Worm (Caenorhabditis elegans) whole organism, young adult: ENCODE measurements around the gene che-11.
A peak's percentile ranks its signal among the peaks of the same experiment; 100 is the strongest.

Experiments used
- B0035.1 ChIP-seq: sonication (generic microtip); optimal IDR thresholded peaks from 2 replicates; lab custom pipeline; 2016; ENCODE audit warnings: missing genetic modification characterization, mild to moderate bottlenecking, missing compliant biosample characterization, missing genotype, missing genetic modification reagents
- B0336.3 ChIP-seq: fragments of 200-800 bp; sonication (Bioruptor generic); IDR thresholded peaks from 2 replicates; pipeline ENCODE4 v1.3.6; 2022; ENCODE audit warnings: missing genetic modification characterization, missing compliant biosample characterization
- D2030.7 ChIP-seq: fragments of 200-800 bp; sonication (Bioruptor generic); IDR thresholded peaks from 2 replicates; pipeline ENCODE4 v1.3.6; 2022; ENCODE audit warnings: missing genetic modification reagents, missing genetic modification characterization, missing compliant biosample characterization
- F33H1.4 ChIP-seq: fragments of 200-800 bp; sonication (Bioruptor generic); IDR thresholded peaks from 2 replicates; pipeline ENCODE4 v1.3.6; 2022; ENCODE audit warnings: missing genetic modification reagents, missing genetic modification characterization, missing compliant biosample characterization
- F37B4.10 ChIP-seq: fragments of 200-800 bp; sonication (Bioruptor generic); IDR thresholded peaks from 2 replicates; pipeline ENCODE4 v1.3.6; 2022; ENCODE audit warnings: missing genetic modification characterization, missing compliant biosample characterization
- F39B2.1 ChIP-seq: fragments of 200-800 bp; sonication (Bioruptor generic); IDR thresholded peaks from 2 replicates; pipeline ENCODE4 v1.3.6; 2022; ENCODE audit warnings: missing genetic modification reagents, missing genetic modification characterization, missing compliant biosample characterization
- F49E8.2 ChIP-seq: sonication (generic microtip); optimal IDR thresholded peaks from 3 replicates; lab custom pipeline; 2017; ENCODE audit warnings: missing genetic modification characterization, mild to moderate bottlenecking, missing compliant biosample characterization, antibody characterized with exemption, moderate library complexity; ENCODE audit not compliant: insufficient read depth
- F52B5.7 ChIP-seq: sonication (generic microtip); optimal IDR thresholded peaks from 2 replicates; lab custom pipeline; 2016; ENCODE audit warnings: mild to moderate bottlenecking, missing genetic modification characterization, missing compliant biosample characterization
- K11D2.4 ChIP-seq: fragments of 200-800 bp; sonication (Bioruptor generic); IDR thresholded peaks from 2 replicates; pipeline ENCODE4 v1.3.6; 2022; ENCODE audit warnings: missing genetic modification reagents, missing genetic modification characterization, missing compliant biosample characterization
- T07F8.4 ChIP-seq: sonication (generic microtip); optimal IDR thresholded peaks from 2 replicates; lab custom pipeline; 2016; ENCODE audit warnings: mild to moderate bottlenecking, missing genetic modification characterization, moderate library complexity, missing compliant biosample characterization
- Y53G8AR.9 ChIP-seq: fragments of 200-800 bp; sonication (Bioruptor generic); conservative IDR thresholded peaks from 2 replicates; pipeline ENCODE4 v1.3.6; 2022; ENCODE audit warnings: missing genetic modification reagents, missing genetic modification characterization, missing compliant biosample characterization
- Y56A3A.18 ChIP-seq: fragments of 200-800 bp; sonication (Bioruptor generic); IDR thresholded peaks from 2 replicates; pipeline ENCODE4 v1.3.6; 2022; ENCODE audit warnings: missing genetic modification reagents, missing genetic modification characterization, missing compliant biosample characterization
- Y95B8A.8 ChIP-seq: fragments of 200-800 bp; sonication (Bioruptor generic); IDR thresholded peaks from 2 replicates; pipeline ENCODE4 v1.3.6; 2022; ENCODE audit warnings: missing genetic modification reagents, missing genetic modification characterization, missing compliant biosample characterization
- ZK185.1 ChIP-seq: sonication (generic microtip); optimal IDR thresholded peaks from 2 replicates; lab custom pipeline; 2016; ENCODE audit warnings: mild to moderate bottlenecking, missing genetic modification characterization, missing compliant biosample characterization; ENCODE audit not compliant: poor library complexity, severe bottlenecking
- ama-1 ChIP-seq, 3 experiments: fragments of 150-350 bp in 1 of 3; sonication (generic microtip) in 2 of 3; optimal IDR thresholded peaks; 2 replicates each; lab custom pipeline; 2014 to 2018; ENCODE audit warnings: missing biosample characterization in 2 of 3, missing genetic modification characterization in 2 of 3, missing genetic modification reagents in 2 of 3
- attf-6 ChIP-seq: fragments of 200-800 bp; sonication (Bioruptor generic); IDR thresholded peaks from 2 replicates; pipeline ENCODE4 v1.3.6; 2022; ENCODE audit warnings: missing genetic modification reagents, missing genetic modification characterization, missing compliant biosample characterization
- ceh-100 ChIP-seq: fragments of 200-800 bp; sonication (Bioruptor generic); IDR thresholded peaks from 2 replicates; pipeline ENCODE4 v1.3.6; 2022; ENCODE audit warnings: missing genetic modification reagents, missing genetic modification characterization, missing compliant biosample characterization
- ceh-40 ChIP-seq: fragments of 200-800 bp; sonication (Bioruptor generic); IDR thresholded peaks from 2 replicates; pipeline ENCODE4 v1.3.6; 2022; ENCODE audit warnings: missing genetic modification characterization, missing compliant biosample characterization
- dox-1 ChIP-seq: fragments of 200-800 bp; sonication (Bioruptor generic); IDR thresholded peaks from 2 replicates; pipeline ENCODE4 v1.3.6; 2022; ENCODE audit warnings: missing genetic modification reagents, missing genetic modification characterization, missing compliant biosample characterization
- dpff-1 ChIP-seq: sonication (generic microtip); optimal IDR thresholded peaks from 2 replicates; lab custom pipeline; 2017; ENCODE audit warnings: mild to moderate bottlenecking, missing genetic modification characterization, missing compliant biosample characterization
- hmg-1.2 ChIP-seq: fragments of 200-800 bp; sonication (Bioruptor generic); IDR thresholded peaks from 2 replicates; pipeline ENCODE4 v1.3.6; 2022; ENCODE audit warnings: missing genetic modification reagents, missing genetic modification characterization, missing compliant biosample characterization
- lag-1 ChIP-seq: fragments of 200-800 bp; sonication (Bioruptor generic); IDR thresholded peaks from 2 replicates; pipeline ENCODE4 v1.3.6; 2022; ENCODE audit warnings: missing genetic modification reagents, missing genetic modification characterization, missing compliant biosample characterization
- let-526 ChIP-seq: fragments of 200-800 bp; sonication (Bioruptor generic); IDR thresholded peaks from 2 replicates; pipeline ENCODE4 v1.3.6; 2022; ENCODE audit warnings: missing genetic modification reagents, missing genetic modification characterization, missing compliant biosample characterization
- lin-35 ChIP-seq, 3 experiments: fragments of 150-350 bp in 2 of 3; sonication (generic microtip) in 1 of 3; optimal IDR thresholded peaks; 2 replicates each; lab custom pipeline; 2014 to 2018; ENCODE audit warnings: missing biosample characterization in 3 of 3, missing genetic modification characterization in 3 of 3, missing genetic modification reagents in 3 of 3
- lsl-1 ChIP-seq: fragments of 200-800 bp; sonication (Bioruptor generic); optimal IDR thresholded peaks from 2 replicates; lab custom pipeline; 2018; ENCODE audit warnings: mild to moderate bottlenecking, missing genetic modification characterization, moderate library complexity, missing compliant biosample characterization
- lsy-27 ChIP-seq: sonication (generic microtip); optimal IDR thresholded peaks from 2 replicates; lab custom pipeline; 2017; ENCODE audit warnings: missing genetic modification characterization, mild to moderate bottlenecking, missing compliant biosample characterization, antibody characterized with exemption, missing genotype, borderline replicate concordance; ENCODE audit not compliant: insufficient read depth
- madf-3 ChIP-seq: fragments of 200-800 bp; sonication (Bioruptor generic); IDR thresholded peaks from 2 replicates; pipeline ENCODE4 v1.3.6; 2022; ENCODE audit warnings: missing genetic modification reagents, missing genetic modification characterization, missing compliant biosample characterization
- madf-6 ChIP-seq: fragments of 200-800 bp; sonication (Bioruptor generic); IDR thresholded peaks from 2 replicates; pipeline ENCODE4 v1.3.6; 2022; ENCODE audit warnings: missing genetic modification reagents, missing genetic modification characterization, missing compliant biosample characterization
- nfyb-1 ChIP-seq: fragments of 200-800 bp; sonication (Bioruptor generic); IDR thresholded peaks from 2 replicates; pipeline ENCODE4 v1.3.6; 2022; ENCODE audit warnings: missing genetic modification reagents, missing genetic modification characterization, missing compliant biosample characterization
- nhr-27 ChIP-seq: fragments of 200-800 bp; sonication (Bioruptor generic); optimal IDR thresholded peaks from 2 replicates; lab custom pipeline; 2018; ENCODE audit warnings: mild to moderate bottlenecking, missing genetic modification characterization, moderate library complexity, missing compliant biosample characterization
- nhr-90 ChIP-seq: sonication (generic microtip); optimal IDR thresholded peaks from 2 replicates; lab custom pipeline; 2016; ENCODE audit warnings: missing genotype, mild to moderate bottlenecking, missing genetic modification characterization, missing compliant biosample characterization
- pbrm-1 ChIP-seq: fragments of 200-800 bp; sonication (Bioruptor generic); IDR thresholded peaks from 2 replicates; pipeline ENCODE4 v1.3.6; 2022; ENCODE audit warnings: missing genetic modification reagents, missing genetic modification characterization, missing compliant biosample characterization
- repo-1 ChIP-seq: sonication (generic microtip); optimal IDR thresholded peaks from 2 replicates; lab custom pipeline; 2017; ENCODE audit warnings: mild to moderate bottlenecking, missing genetic modification characterization, missing compliant biosample characterization
- snpc-1.1 ChIP-seq: sonication (generic microtip); optimal IDR thresholded peaks from 2 replicates; lab custom pipeline; 2017; ENCODE audit warnings: missing genetic modification characterization, mild to moderate bottlenecking, missing compliant biosample characterization, antibody characterized with exemption, moderate library complexity, missing genotype, missing genetic modification reagents; ENCODE audit not compliant: insufficient read depth
- snpc-1.3 ChIP-seq: sonication (generic microtip); optimal IDR thresholded peaks from 2 replicates; lab custom pipeline; 2017; ENCODE audit warnings: missing genetic modification characterization, mild to moderate bottlenecking, missing compliant biosample characterization, antibody characterized with exemption, moderate library complexity, missing genotype, missing genetic modification reagents; ENCODE audit not compliant: insufficient read depth
- sptf-2 ChIP-seq: fragments of 200-800 bp; sonication (Bioruptor generic); optimal IDR thresholded peaks from 2 replicates; lab custom pipeline; 2018; ENCODE audit warnings: mild to moderate bottlenecking, missing genetic modification characterization, missing compliant biosample characterization
- tbx-9 ChIP-seq: sonication (generic microtip); optimal IDR thresholded peaks from 2 replicates; lab custom pipeline; 2016; ENCODE audit warnings: borderline replicate concordance, missing genetic modification characterization, inconsistent platforms, missing compliant biosample characterization
- tlf-1 ChIP-seq: fragments of 200-800 bp; sonication (Bioruptor generic); optimal IDR thresholded peaks from 2 replicates; lab custom pipeline; 2018; ENCODE audit warnings: mild to moderate bottlenecking, missing genetic modification characterization, missing compliant biosample characterization
- zfh-2 ChIP-seq: fragments of 200-800 bp; sonication (Bioruptor generic); conservative IDR thresholded peaks from 2 replicates; pipeline ENCODE4 v1.3.6; 2022; ENCODE audit warnings: missing genetic modification reagents, missing genetic modification characterization, missing compliant biosample characterization
- ztf-18 ChIP-seq: sonication (generic microtip); optimal IDR thresholded peaks from 2 replicates; lab custom pipeline; 2016; ENCODE audit warnings: missing genotype, mild to moderate bottlenecking, missing genetic modification characterization, missing compliant biosample characterization
- ztf-22 ChIP-seq: fragments of 200-800 bp; sonication (Bioruptor generic); optimal IDR thresholded peaks from 2 replicates; lab custom pipeline; 2018; ENCODE audit warnings: mild to moderate bottlenecking, missing genetic modification characterization, moderate library complexity, missing compliant biosample characterization
- ztf-26 ChIP-seq: sonication (generic microtip); optimal IDR thresholded peaks from 2 replicates; lab custom pipeline; 2017; ENCODE audit warnings: missing genetic modification characterization, missing compliant biosample characterization

che-11 gene

ce11 chrV:12195845-12196244, 45.3 kb upstream of the che-11 start, which contains the start of gene ZK836.3:
Gene ZK836.3 (minus strand): TSS chrV:12195945.
- TF ChIP-seq sptf-2 (GFP tag; lab: Kevin White, UChicago) (no peak), ceh-40 (no peak), madf-3 (GFP tag; lab: Robert Waterston, UW) (no peak), D2030.7 (no peak), F39B2.1 (no peak), Y95B8A.8 (GFP tag; lab: Robert Waterston, UW) (no peak), nhr-90 (tag; lab: Kevin White, UChicago) (no peak)

DNA sequence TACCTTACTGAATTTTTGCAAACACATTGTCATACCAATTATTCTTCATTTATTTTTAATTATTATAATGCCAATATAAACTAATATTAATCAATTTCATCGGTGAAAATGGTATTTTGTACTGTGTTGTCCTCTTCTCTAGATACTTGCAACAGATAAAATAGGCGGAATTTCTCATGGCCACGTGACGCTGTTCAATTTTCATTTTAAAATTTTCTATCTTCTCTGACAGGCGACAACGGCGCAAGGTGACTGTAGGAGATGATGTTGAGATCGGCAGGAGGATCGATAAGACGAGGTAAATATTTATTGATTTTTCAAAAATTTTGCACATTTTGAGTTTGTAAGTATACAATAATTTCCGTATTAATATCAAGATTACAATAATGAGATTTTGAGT, 43.8 kb upstream of the che-11 start, which contains the start of gene ogdh-2:
Gene ogdh-2 (plus strand): TSS at position 233 of the 400 bp plus-strand sequence.
- TF ChIP-seq Y53G8AR.9 (GFP tag; lab: Robert Waterston, UW), result 0 out of 2 replicates have a peak, but pooled peaks have one; percentile 14
- 0 out of 2 replicates have a peak, but pooled peaks have one; percentile 7 for TF ChIP-seq Y95B8A.8 (GFP tag; lab: Robert Waterston, UW)
- TF ChIP-seq ZK185.1 (tag; lab: Kevin White, UChicago), result no peak

- 0 out of 2 replicates have a peak, but pooled peaks have one; percentile 11 for TF ChIP-seq attf-6 (GFP tag; lab: Robert Waterston, UW)
- TF ChIP-seq B0035.1 (tag; lab: Kevin White, UChicago), result no peak
- TF ChIP-seq Y56A3A.18, result 0 out of 2 replicates have a peak, but pooled peaks have one; percentile 10
- no peak for TF ChIP-seq ztf-18
- no peak for TF ChIP-seq sptf-2 (GFP tag; lab: Kevin White, UChicago)
- TF ChIP-seq lag-1 (GFP tag; lab: Robert Waterston, UW), result no peak
- TF ChIP-seq let-526 (GFP tag; lab: Robert Waterston, UW), result no peak
- no peak for TF ChIP-seq ceh-40
- 0 out of 2 replicates have a peak, but pooled peaks have one; percentile 23 for TF ChIP-seq ceh-100 (GFP tag; lab: Robert Waterston, UW)
- no peak for TF ChIP-seq F39B2.1
- TF ChIP-seq B0336.3, result peak; percentile 58; the same call in 1 of the 2 replicates
- no peak for TF ChIP-seq snpc-1.3 (tag; lab: Kevin White, UChicago)
- 0 out of 2 replicates have a peak, but pooled peaks have one; percentile 36 for TF ChIP-seq Y53G8AR.9 (GFP tag; lab: Robert Waterston, UW)
- TF ChIP-seq snpc-1.1 (tag; lab: Kevin White, UChicago), result no peak
- TF ChIP-seq repo-1 (tag; lab: Kevin White, UChicago), result no peak
- peak; percentile 16 for TF ChIP-seq F49E8.2 (tag; lab: Kevin White, UChicago)
- TF ChIP-seq lin-35 (GFP tag; optimal IDR thresholded peaks at IDR 0.05; lab: Kevin White, UChicago), result peak in 1 of 3 experiments; percentile 4
- TF ChIP-seq nfyb-1, result peak; percentile 17; the same call in 1 of the 2 replicates
- no peak for TF ChIP-seq ztf-22 (GFP tag; lab: Kevin White, UChicago)
- no peak for TF ChIP-seq dpff-1 (tag; lab: Kevin White, UChicago)
- TF ChIP-seq tbx-9 (tag; lab: Kevin White, UChicago), result no peak
- TF ChIP-seq pbrm-1 (GFP tag; lab: Robert Waterston, UW), result 0 out of 2 replicates have a peak, but pooled peaks have one; percentile 29
- peak; percentile 15 for TF ChIP-seq ama-1 (optimal IDR thresholded peaks at IDR 0.05; lab: Kevin White, UChicago)
- TF ChIP-seq ama-1 (GFP tag; optimal IDR thresholded peaks at IDR 0.05; lab: Kevin White, UChicago), result peak in 1 of 2 experiments; percentile 72
- TF ChIP-seq ztf-26 (tag; lab: Kevin White, UChicago), result no peak
- no peak for TF ChIP-seq T07F8.4 (tag; lab: Kevin White, UChicago)
- TF ChIP-seq K11D2.4, result no peak
- no peak for TF ChIP-seq madf-6
- TF ChIP-seq F52B5.7, result no peak
- no peak for TF ChIP-seq nhr-90 (tag; lab: Kevin White, UChicago)
- TF ChIP-seq lsy-27, result no peak
- peak; percentile 24 for TF ChIP-seq tlf-1 (GFP tag; lab: Kevin White, UChicago)
- TF ChIP-seq hmg-1.2 (GFP tag; lab: Robert Waterston, UW), result 0 out of 2 replicates have a peak, but pooled peaks have one; percentile 8
- no peak for TF ChIP-seq dox-1 (GFP tag; lab: Robert Waterston, UW)
- no peak for TF ChIP-seq nhr-27
- TF ChIP-seq lsl-1 (GFP tag; lab: Kevin White, UChicago), result no peak
- TF ChIP-seq zfh-2 (GFP tag; lab: Robert Waterston, UW), result no peak
- no peak for TF ChIP-seq F33H1.4 (GFP tag; lab: Robert Waterston, UW)
- no peak for TF ChIP-seq F37B4.10
Observed at ce11 chrV:12192129-12192528, 41.6 kb upstream of the che-11 start, which contains the start of gene rnp-1. Gene rnp-1 (plus strand): TSS chrV:12192273.
